Fruit fly (Drosophila melanogaster) whole organism, embryonic: ENCODE data around the gene CG43999.
A peak's percentile ranks its signal among the peaks of the same experiment; 100 is the strongest.

Experiments used
- ATbp ChIP-seq: fragments of 200-800 bp; sonication (Bioruptor generic); optimal IDR thresholded peaks from 2 replicates; lab custom pipeline; 2017; ENCODE audit warnings: missing biosample characterization, mild to moderate bottlenecking, missing genetic modification characterization, missing genetic modification reagents
- Ada2b ChIP-seq: fragments of 200-800 bp; sonication (Bioruptor generic); IDR thresholded peaks from 2 replicates; pipeline ENCODE4 v1.3.6; 2022; ENCODE audit warnings: missing biosample characterization, missing genetic modification characterization
- Atf6 ChIP-seq: fragments of 200-800 bp; sonication (Bioruptor generic); IDR thresholded peaks from 2 replicates; pipeline ENCODE4 v1.3.6; 2022; ENCODE audit warnings: missing biosample characterization, missing genetic modification characterization
- CG1024 ChIP-seq: fragments of 200-800 bp; sonication (Bioruptor generic); IDR thresholded peaks from 2 replicates; pipeline ENCODE4 v1.3.6; 2022; ENCODE audit warnings: missing biosample characterization, missing genetic modification characterization
- CG10543 ChIP-seq: fragments of 200-800 bp; sonication (Bioruptor generic); optimal IDR thresholded peaks from 3 replicates; lab custom pipeline; 2017; ENCODE audit warnings: missing biosample characterization, mild to moderate bottlenecking, missing genetic modification characterization, moderate library complexity
- CG12104 ChIP-seq: fragments of 200-800 bp; sonication (Bioruptor generic); optimal IDR thresholded peaks from 3 replicates; lab custom pipeline; 2016; ENCODE audit warnings: missing biosample characterization, missing genetic modification characterization
- CG13894 ChIP-seq: fragments of 200-800 bp; sonication (Bioruptor generic); optimal IDR thresholded peaks from 3 replicates; lab custom pipeline; 2018; ENCODE audit warnings: missing biosample characterization, mild to moderate bottlenecking, missing genetic modification characterization, moderate library complexity
- CG14667 ChIP-seq: fragments of 200-800 bp; sonication (Bioruptor generic); IDR thresholded peaks from 2 replicates; pipeline ENCODE4 v1.3.6; 2022; ENCODE audit warnings: missing biosample characterization, missing genetic modification characterization
- CG15696 ChIP-seq: fragments of 200-800 bp; sonication (Bioruptor generic); optimal IDR thresholded peaks from 2 replicates; lab custom pipeline; 2019; ENCODE audit warnings: missing biosample characterization, mild to moderate bottlenecking, missing genetic modification characterization, moderate library complexity
- CG17612 ChIP-seq: fragments of 200-800 bp; sonication (Bioruptor generic); IDR thresholded peaks from 2 replicates; pipeline ENCODE4 v1.3.6; 2022; ENCODE audit warnings: missing biosample characterization, missing genetic modification characterization
- CG17802 ChIP-seq: fragments of 200-800 bp; sonication (Bioruptor generic); optimal IDR thresholded peaks from 2 replicates; lab custom pipeline; 2018; ENCODE audit warnings: missing biosample characterization, mild to moderate bottlenecking, missing genetic modification characterization, moderate library complexity
- CG1792 ChIP-seq: fragments of 200-800 bp; sonication (Bioruptor generic); optimal IDR thresholded peaks from 2 replicates; lab custom pipeline; 2016; ENCODE audit warnings: missing biosample characterization, missing genetic modification characterization
- CG18599 ChIP-seq: fragments of 200-800 bp; sonication (Bioruptor generic); optimal IDR thresholded peaks from 3 replicates; lab custom pipeline; 2017; ENCODE audit warnings: missing biosample characterization, missing genetic modification characterization, mild to moderate bottlenecking, moderate library complexity, missing genetic modification reagents
- CG18619 ChIP-seq: fragments of 200-800 bp; sonication (Bioruptor generic); optimal IDR thresholded peaks from 3 replicates; lab custom pipeline; 2017; ENCODE audit warnings: missing biosample characterization, mild to moderate bottlenecking, missing genetic modification characterization
- CG2712 ChIP-seq: fragments of 200-800 bp; optimal IDR thresholded peaks from 3 replicates; lab custom pipeline; 2019; ENCODE audit warnings: missing biosample characterization, mild to moderate bottlenecking, missing genetic modification characterization, moderate library complexity
- CG34422 ChIP-seq: fragments of 200-800 bp; sonication (Bioruptor generic); IDR thresholded peaks from 3 replicates; pipeline ENCODE4 v1.3.6; 2022; ENCODE audit warnings: missing biosample characterization, missing genetic modification characterization
- CG4707 ChIP-seq: fragments of 200-800 bp; sonication (Bioruptor generic); optimal IDR thresholded peaks from 2 replicates; lab custom pipeline; 2018; ENCODE audit warnings: missing biosample characterization, mild to moderate bottlenecking, missing genetic modification characterization, moderate library complexity
- CG4730 ChIP-seq: fragments of 200-800 bp; sonication (Bioruptor generic); IDR thresholded peaks from 2 replicates; pipeline ENCODE4 v1.3.6; 2022; ENCODE audit warnings: missing biosample characterization, missing genetic modification characterization
- CG6683 ChIP-seq: fragments of 200-800 bp; sonication (Bioruptor generic); optimal IDR thresholded peaks from 2 replicates; lab custom pipeline; 2017; ENCODE audit warnings: missing biosample characterization, mild to moderate bottlenecking, missing genetic modification characterization, missing genetic modification reagents
- CHES-1-like ChIP-seq: fragments of 200-800 bp; sonication (Bioruptor generic); optimal IDR thresholded peaks from 2 replicates; lab custom pipeline; 2016; ENCODE audit warnings: missing biosample characterization, missing genetic modification characterization
- CTCF ChIP-seq: fragments of 200-800 bp; sonication (Bioruptor generic); optimal IDR thresholded peaks from 2 replicates; lab custom pipeline; 2017; ENCODE audit warnings: missing biosample characterization, mild to moderate bottlenecking, missing genetic modification characterization, moderate library complexity
- HLH54F ChIP-seq: fragments of 200-800 bp; sonication (Bioruptor generic); optimal IDR thresholded peaks from 3 replicates; lab custom pipeline; 2016; ENCODE audit warnings: missing biosample characterization, missing genetic modification characterization
- Hr78 ChIP-seq, 2 experiments: fragments of 200-800 bp in 1 of 2; fragments of >200 bp in 1 of 2; sonication (Bioruptor generic) in 1 of 2; optimal IDR thresholded peaks; 2 replicates each; lab custom pipeline; 2017 to 2019; ENCODE audit warnings: missing biosample characterization in 2 of 2, missing genetic modification characterization in 2 of 2, mild to moderate bottlenecking in 1 of 2, moderate library complexity in 1 of 2
- Optix ChIP-seq: fragments of 200-800 bp; sonication (Bioruptor generic); IDR thresholded peaks from 3 replicates; pipeline ENCODE4 v1.3.6; 2022; ENCODE audit warnings: missing biosample characterization, missing genetic modification characterization
- PHDP ChIP-seq: fragments of 200-800 bp; sonication (Bioruptor generic); optimal IDR thresholded peaks from 3 replicates; lab custom pipeline; 2018; ENCODE audit warnings: missing biosample characterization, mild to moderate bottlenecking, missing genetic modification characterization, moderate library complexity
- Pdp1 ChIP-seq, 2 experiments: fragments of 200-800 bp; sonication (Bioruptor generic); optimal IDR thresholded peaks; 3 replicates each; lab custom pipeline; 2016; ENCODE audit warnings: missing biosample characterization in 2 of 2, missing genetic modification characterization in 2 of 2, mild to moderate bottlenecking in 1 of 2, moderate library complexity in 1 of 2
- Spps ChIP-seq: fragments of 200-800 bp; sonication (Bioruptor generic); optimal IDR thresholded peaks from 2 replicates; lab custom pipeline; 2018; ENCODE audit warnings: missing biosample characterization, mild to moderate bottlenecking, missing genetic modification characterization
- ash1 ChIP-seq: fragments of 200-800 bp; sonication (Bioruptor generic); optimal IDR thresholded peaks from 2 replicates; lab custom pipeline; 2018; ENCODE audit warnings: missing biosample characterization, mild to moderate bottlenecking, missing genetic modification characterization
- az2 ChIP-seq: fragments of 200-800 bp; sonication (Bioruptor generic); optimal IDR thresholded peaks from 3 replicates; lab custom pipeline; 2016; ENCODE audit warnings: missing biosample characterization, missing genetic modification characterization
- bab2 ChIP-seq: fragments of 200-800 bp; sonication (Bioruptor generic); optimal IDR thresholded peaks from 2 replicates; lab custom pipeline; 2016; ENCODE audit warnings: missing biosample characterization, missing genetic modification characterization
- chn ChIP-seq: fragments of 200-800 bp; sonication (Bioruptor generic); optimal IDR thresholded peaks from 2 replicates; lab custom pipeline; 2016; ENCODE audit warnings: missing biosample characterization, missing genetic modification characterization
- croc ChIP-seq: fragments of 200-800 bp; sonication (Bioruptor generic); conservative IDR thresholded peaks from 3 replicates; pipeline ENCODE4 v1.3.6; 2022; ENCODE audit warnings: missing biosample characterization, missing genetic modification characterization
- crp ChIP-seq, 2 experiments: fragments of 200-800 bp; sonication (Bioruptor generic); optimal IDR thresholded peaks; 2 replicates in 1 of 2; 3 replicates in 1 of 2; lab custom pipeline; 2017; ENCODE audit warnings: missing biosample characterization in 2 of 2, missing genetic modification characterization in 2 of 2, mild to moderate bottlenecking in 1 of 2, moderate library complexity in 1 of 2
- cwo ChIP-seq: fragments of 200-800 bp; sonication (Bioruptor generic); optimal IDR thresholded peaks from 3 replicates; lab custom pipeline; 2017; ENCODE audit warnings: missing biosample characterization, missing genetic modification characterization, mild to moderate bottlenecking, moderate library complexity, missing genetic modification reagents
- danr ChIP-seq: fragments of 200-800 bp; sonication (Bioruptor generic); IDR thresholded peaks from 2 replicates; pipeline ENCODE4 v1.3.6; 2022; ENCODE audit warnings: missing biosample characterization, missing genetic modification characterization
- ems ChIP-seq: fragments of 200-800 bp; sonication (Bioruptor generic); optimal IDR thresholded peaks from 3 replicates; lab custom pipeline; 2016; ENCODE audit warnings: missing biosample characterization, missing genetic modification characterization
- ewg ChIP-seq: fragments of 200-800 bp; sonication (Bioruptor generic); optimal IDR thresholded peaks from 3 replicates; lab custom pipeline; 2017; ENCODE audit warnings: mild to moderate bottlenecking, missing biosample characterization, missing genetic modification reagents, missing genetic modification characterization
- fd96Cb ChIP-seq: fragments of 200-800 bp; sonication (Bioruptor generic); optimal IDR thresholded peaks from 2 replicates; lab custom pipeline; 2018; ENCODE audit warnings: missing biosample characterization, mild to moderate bottlenecking, missing genetic modification characterization, moderate library complexity
- gem ChIP-seq: fragments of 200-800 bp; sonication (Bioruptor generic); optimal IDR thresholded peaks from 2 replicates; lab custom pipeline; 2019; ENCODE audit warnings: missing biosample characterization, mild to moderate bottlenecking, missing genetic modification characterization, moderate library complexity
- grau ChIP-seq: fragments of 200-800 bp; optimal IDR thresholded peaks from 3 replicates; lab custom pipeline; 2019; ENCODE audit warnings: missing biosample characterization, mild to moderate bottlenecking, missing genetic modification characterization, moderate library complexity
- h ChIP-seq: fragments of >200 bp; optimal IDR thresholded peaks from 2 replicates; lab custom pipeline; 2017
- inv ChIP-seq: fragments of 200-800 bp; sonication (Bioruptor generic); IDR thresholded peaks from 2 replicates; pipeline ENCODE4 v1.3.6; 2022; ENCODE audit warnings: missing biosample characterization, missing genetic modification characterization; ENCODE audit not compliant: partially characterized antibody
- jumu ChIP-seq: fragments of 200-800 bp; sonication (Bioruptor generic); optimal IDR thresholded peaks from 3 replicates; lab custom pipeline; 2016; ENCODE audit warnings: missing biosample characterization, missing genetic modification characterization
- klu ChIP-seq: fragments of 200-800 bp; sonication (Bioruptor generic); IDR thresholded peaks from 2 replicates; pipeline ENCODE4 v1.3.6; 2022; ENCODE audit warnings: missing biosample characterization, missing genetic modification characterization
- mam ChIP-seq: fragments of 200-800 bp; sonication (Bioruptor generic); optimal IDR thresholded peaks from 3 replicates; lab custom pipeline; 2016; ENCODE audit warnings: missing biosample characterization, missing genetic modification characterization
- nau ChIP-seq: fragments of 200-800 bp; sonication (Bioruptor generic); optimal IDR thresholded peaks from 3 replicates; lab custom pipeline; 2017; ENCODE audit warnings: missing biosample characterization, mild to moderate bottlenecking, missing genetic modification characterization, missing genetic modification reagents
- onecut ChIP-seq: fragments of 200-800 bp; sonication (Bioruptor generic); IDR thresholded peaks from 2 replicates; pipeline ENCODE4 v1.3.6; 2022; ENCODE audit warnings: missing biosample characterization, missing genetic modification characterization
- pb ChIP-seq: fragments of 200-800 bp; sonication (Bioruptor generic); optimal IDR thresholded peaks from 3 replicates; lab custom pipeline; 2016; ENCODE audit warnings: missing biosample characterization, missing genetic modification characterization
- psq ChIP-seq: fragments of 200-800 bp; sonication (Bioruptor generic); optimal IDR thresholded peaks from 2 replicates; lab custom pipeline; 2017; ENCODE audit warnings: missing biosample characterization, missing genetic modification characterization
- ranshi ChIP-seq: fragments of 200-800 bp; sonication (Bioruptor generic); IDR thresholded peaks from 2 replicates; pipeline ENCODE4 v1.3.6; 2022; ENCODE audit warnings: missing biosample characterization, missing genetic modification characterization
- rib ChIP-seq: fragments of 200-800 bp; sonication (Bioruptor generic); IDR thresholded peaks from 2 replicates; pipeline ENCODE4 v1.3.6; 2022; ENCODE audit warnings: missing biosample characterization, missing genetic modification characterization
- schlank ChIP-seq: fragments of 200-800 bp; sonication (Bioruptor generic); optimal IDR thresholded peaks from 2 replicates; lab custom pipeline; 2018; ENCODE audit warnings: missing biosample characterization, mild to moderate bottlenecking, missing genetic modification characterization
- tin ChIP-seq: fragments of 200-800 bp; sonication (Bioruptor generic); optimal IDR thresholded peaks from 3 replicates; lab custom pipeline; 2016; ENCODE audit warnings: missing biosample characterization, missing genetic modification characterization

The CG43999 gene

DNA sequence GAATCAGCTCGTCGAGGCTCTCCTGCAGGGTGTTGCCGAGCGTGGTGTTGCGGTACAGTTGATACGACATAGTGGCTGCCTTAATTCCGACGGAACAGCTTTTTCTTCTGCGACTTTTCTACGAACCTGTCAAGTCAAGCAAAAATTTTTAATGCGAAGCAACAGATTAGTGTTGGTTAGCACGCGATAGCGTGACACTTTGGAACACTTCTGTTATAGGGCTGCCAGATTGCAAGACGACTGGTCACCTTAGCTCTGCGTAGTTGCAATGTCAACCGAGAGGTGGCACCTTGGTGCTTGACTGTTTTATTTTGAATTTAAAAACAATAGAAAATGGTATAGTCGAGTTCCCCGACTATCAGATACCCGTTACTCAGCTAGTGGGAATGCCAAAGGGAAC lies 37.9 kb downstream of the CG43999 start, which contains the start of gene TfIIA-S (continued):
- TF ChIP-seq CHES-1-like (GFP tag; lab: Kevin White, UChicago): peak; percentile 87
- no peak for TF ChIP-seq CG1024 (GFP tag; lab: Robert Waterston, UW)
- no peak for TF ChIP-seq ranshi (GFP tag; lab: Robert Waterston, UW)
- peak; percentile 67 for TF ChIP-seq ash1 (GFP tag; lab: Kevin White, UChicago)
- TF ChIP-seq CG14667 (GFP tag; lab: Robert Waterston, UW): no peak
- peak; percentile 43 for TF ChIP-seq ATbp (GFP tag; lab: Kevin White, UChicago)
- peak; percentile 4 for TF ChIP-seq CG4707 (GFP tag; lab: Kevin White, UChicago)
- peak; percentile 97 for TF ChIP-seq CTCF (GFP tag; lab: Kevin White, UChicago)
- no peak for TF ChIP-seq Optix (GFP tag; lab: Robert Waterston, UW)
- peak; percentile 63 for TF ChIP-seq CG2712 (tag; lab: Kevin White, UChicago)
- peak; percentile 84 for TF ChIP-seq CG18599
- no peak for TF ChIP-seq klu (GFP tag; lab: Robert Waterston, UW)
- no peak for TF ChIP-seq danr
- no peak for TF ChIP-seq CG17612 (GFP tag; lab: Robert Waterston, UW)
- TF ChIP-seq ewg: peak; percentile 55
- TF ChIP-seq gem: no peak
- no peak for TF ChIP-seq inv (GFP tag; lab: Robert Waterston, UW)
- no peak for TF ChIP-seq Atf6 (GFP tag; lab: Robert Waterston, UW)
- peak; percentile 22 for TF ChIP-seq fd96Cb (tag; lab: Kevin White, UChicago)
- TF ChIP-seq PHDP: peak; percentile 61
- TF ChIP-seq ems (GFP tag; lab: Kevin White, UChicago): peak; percentile 78
- TF ChIP-seq bab2 (GFP tag; lab: Kevin White, UChicago): peak; percentile 75
- peak; percentile 60 for TF ChIP-seq CG6683 (GFP tag; lab: Kevin White, UChicago)
- no peak for TF ChIP-seq CG4730 (GFP tag; lab: Robert Waterston, UW)
- peak; percentile 42; the same call in 2 of the 3 replicates for TF ChIP-seq croc (GFP tag; lab: Robert Waterston, UW)
- peak; percentile 38; the same call in 1 of the 2 replicates for TF ChIP-seq onecut (GFP tag; lab: Robert Waterston, UW)
- no peak for TF ChIP-seq nau
- peak; percentile 63 for TF ChIP-seq grau (tag; lab: Kevin White, UChicago)
- peak; percentile 81 for TF ChIP-seq tin (GFP tag; lab: Kevin White, UChicago)
- TF ChIP-seq CG17802 (tag; lab: Kevin White, UChicago): peak; percentile 59
- no peak for TF ChIP-seq cwo (GFP tag; lab: Kevin White, UChicago)
- TF ChIP-seq CG34422 (GFP tag; lab: Robert Waterston, UW): no peak
- TF ChIP-seq CG13894 (tag; lab: Kevin White, UChicago): no peak
- peak; percentile 84 for TF ChIP-seq CG10543 (GFP tag; lab: Kevin White, UChicago)
- no peak for TF ChIP-seq CG12104 (GFP tag; lab: Kevin White, UChicago)
- peak; percentile 46 for TF ChIP-seq CG15696 (tag; lab: Kevin White, UChicago)
- no peak for TF ChIP-seq h
- peak; percentile 79 to 83 for TF ChIP-seq Pdp1 (GFP tag; optimal IDR thresholded peaks at IDR 0.05; lab: Kevin White, UChicago)
- no peak for TF ChIP-seq Spps (tag; lab: Kevin White, UChicago)
- TF ChIP-seq CG18619: peak; percentile 70
- TF ChIP-seq rib (GFP tag; lab: Robert Waterston, UW): no peak

DNA sequence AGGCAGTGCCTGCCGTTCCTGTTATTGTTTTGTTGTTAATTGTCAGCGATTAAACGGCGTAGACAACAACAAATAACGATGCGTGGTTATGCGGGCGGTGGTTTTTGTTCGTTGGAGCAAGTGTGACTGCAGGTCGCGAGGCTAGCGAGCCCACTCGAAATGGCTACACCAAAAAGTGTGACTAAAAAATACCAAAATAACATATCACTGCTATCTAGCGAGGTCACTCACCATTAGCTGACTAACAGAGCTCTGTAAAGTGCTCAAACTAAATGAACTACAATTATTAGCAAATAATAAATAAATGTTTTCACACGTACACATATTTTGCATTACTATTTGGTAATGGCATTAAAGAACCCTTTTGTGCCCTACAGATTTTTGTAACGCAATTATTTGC lies 38.9 kb downstream of the CG43999 start, which contains the start of gene Pli:
Gene Pli (minus strand): TSS at position 131 of the 400 bp plus-strand sequence.
- TF ChIP-seq Hr78 (GFP tag; optimal IDR thresholded peaks at IDR 0.05; lab: Kevin White, UChicago) (peak in 1 of 2 experiments; percentile 5), psq (GFP tag; lab: Kevin White, UChicago) (no peak), nau (no peak), CG13894 (tag; lab: Kevin White, UChicago) (peak; percentile 66), mam (no peak), CG1792 (GFP tag; lab: Kevin White, UChicago) (no peak), HLH54F (GFP tag; lab: Kevin White, UChicago) (no peak), Ada2b (GFP tag; lab: Robert Waterston, UW) (no peak), crp (GFP tag; optimal IDR thresholded peaks at IDR 0.05; lab: Kevin White, UChicago) (no peak), schlank (tag; lab: Kevin White, UChicago) (no peak), jumu (no peak), chn (GFP tag; lab: Kevin White, UChicago) (no peak), pb (GFP tag; lab: Kevin White, UChicago) (no peak), az2 (GFP tag; lab: Kevin White, UChicago) (no peak)
